Fruit fly (Drosophila melanogaster): ENCODE measurements around the gene CG1387.

CG1387 gene

dm6 chrX:8409793-8410192, 24.2 kb downstream of the CG1387 start (continued):
- no peak for TF ChIP-seq CG8319 (GFP tag; optimal IDR thresholded peaks at IDR 0.05)
- peak; percentile 96 for TF ChIP-seq CG15336 (GFP tag; IDR thresholded peaks at IDR 0.05)
- peak; percentile 12 for TF ChIP-seq Lpt (GFP tag; optimal IDR thresholded peaks at IDR 0.05)
- TF ChIP-seq Ets21C (GFP tag; optimal IDR thresholded peaks at IDR 0.05) = no peak
- peak; percentile 62 for TF ChIP-seq Ets96B (tag; optimal IDR thresholded peaks at IDR 0.05)
- no peak for TF ChIP-seq CG32006 (GFP tag; optimal IDR thresholded peaks at IDR 0.05)
- TF ChIP-seq CG6276 (GFP tag; optimal IDR thresholded peaks at IDR 0.05) = peak; percentile 59

dm6 chrX:8410349-8411240, 25.0 kb downstream of the CG1387 start:
- TF ChIP-seq CG6163 (GFP tag; IDR thresholded peaks at IDR 0.05) = peak; percentile 91
- TF ChIP-seq CG6276 (GFP tag; optimal IDR thresholded peaks at IDR 0.05) = peak; percentile 39
- peak; percentile 26 for TF ChIP-seq Ets96B (tag; optimal IDR thresholded peaks at IDR 0.05)
- peak; percentile 6 to 34 for TF ChIP-seq ss (GFP tag; optimal IDR thresholded peaks at IDR 0.05)
- TF ChIP-seq CG8119 (GFP tag; IDR thresholded peaks at IDR 0.05) = peak; percentile 67
- peak; percentile 10 for TF ChIP-seq spab (GFP tag; optimal IDR thresholded peaks at IDR 0.05)
- no peak for TF ChIP-seq net (GFP tag; optimal IDR thresholded peaks at IDR 0.05)
- TF ChIP-seq esn (GFP tag; optimal IDR thresholded peaks at IDR 0.05) = no peak
- no peak for TF ChIP-seq CG1621 (tag; optimal IDR thresholded peaks at IDR 0.05)
- no peak for TF ChIP-seq Sox15 (GFP tag; optimal IDR thresholded peaks at IDR 0.05)
- TF ChIP-seq CG3919 (GFP tag; optimal IDR thresholded peaks at IDR 0.05) = no peak
- TF ChIP-seq CG6792 (GFP tag; optimal IDR thresholded peaks at IDR 0.05) = no peak
- no peak for TF ChIP-seq Met (GFP tag; optimal IDR thresholded peaks at IDR 0.05)
- no peak for TF ChIP-seq CG11902 (GFP tag; optimal IDR thresholded peaks at IDR 0.05)
- no peak for TF ChIP-seq Eip75B (GFP tag; optimal IDR thresholded peaks at IDR 0.05)
- no peak for TF ChIP-seq CG10631 (GFP tag; optimal IDR thresholded peaks at IDR 0.05)
- no peak for TF ChIP-seq Hr38 (GFP tag; optimal IDR thresholded peaks at IDR 0.05)
- TF ChIP-seq CG32006 (GFP tag; optimal IDR thresholded peaks at IDR 0.05) = peak; percentile 20
- no peak for TF ChIP-seq CG10669 (GFP tag; optimal IDR thresholded peaks at IDR 0.05)
- no peak for TF ChIP-seq CG4318 (GFP tag; optimal IDR thresholded peaks at IDR 0.05)
- no peak for TF ChIP-seq CG31627 (GFP tag; optimal IDR thresholded peaks at IDR 0.05)
- TF ChIP-seq svp (GFP tag) = peak; percentile 17
- TF ChIP-seq topi (GFP tag; optimal IDR thresholded peaks at IDR 0.05) = no peak
- no peak for TF ChIP-seq dac (GFP tag; optimal IDR thresholded peaks at IDR 0.05)
- TF ChIP-seq salr (GFP tag; optimal IDR thresholded peaks at IDR 0.05) = no peak
- TF ChIP-seq Eip93F (GFP tag; optimal IDR thresholded peaks at IDR 0.05) = no peak
- peak; percentile 4 for TF ChIP-seq CG3032 (tag; optimal IDR thresholded peaks at IDR 0.05)
- no peak for TF ChIP-seq Smox (GFP tag; optimal IDR thresholded peaks at IDR 0.05)
- TF ChIP-seq Hr4 (GFP tag; optimal IDR thresholded peaks at IDR 0.05) = no peak
- TF ChIP-seq lz (GFP tag; optimal IDR thresholded peaks at IDR 0.05) = no peak
- no peak for TF ChIP-seq CG6854 (GFP tag; optimal IDR thresholded peaks at IDR 0.05)
- TF ChIP-seq Eip78C (GFP tag) = no peak
- TF ChIP-seq CG6808 (GFP tag; optimal IDR thresholded peaks at IDR 0.05) = peak; percentile 40
- no peak for TF ChIP-seq Blimp-1 (GFP tag; optimal IDR thresholded peaks at IDR 0.05)
- peak; percentile 70 for TF ChIP-seq fd85E (GFP tag; optimal IDR thresholded peaks at IDR 0.05)
- TF ChIP-seq achi (GFP tag; optimal IDR thresholded peaks at IDR 0.05) = peak; percentile 9
- no peak for TF ChIP-seq Sox102F (GFP tag; optimal IDR thresholded peaks at IDR 0.05)
- no peak for TF ChIP-seq Ets21C (GFP tag; optimal IDR thresholded peaks at IDR 0.05)
- TF ChIP-seq CG8319 (GFP tag; optimal IDR thresholded peaks at IDR 0.05) = no peak
- no peak for TF ChIP-seq cyc (GFP tag; optimal IDR thresholded peaks at IDR 0.05)
- peak; percentile 64; the same call in 1 of the 2 replicates for TF ChIP-seq CG11294 (GFP tag; IDR thresholded peaks at IDR 0.05)
- no peak for TF ChIP-seq pdm3 (GFP tag; optimal IDR thresholded peaks at IDR 0.05)
- peak; percentile 83 for TF ChIP-seq CG15336 (GFP tag; IDR thresholded peaks at IDR 0.05)
- no peak for TF ChIP-seq dsx (GFP tag; optimal IDR thresholded peaks at IDR 0.05; ENCODE audit: poor library complexity, severe bottlenecking)
- no peak for TF ChIP-seq vri (GFP tag; optimal IDR thresholded peaks at IDR 0.05)
- TF ChIP-seq CG8632 (GFP tag; optimal IDR thresholded peaks at IDR 0.05) = no peak

Measured in whole organism, prepupa.